Worm (Caenorhabditis elegans): ENCODE measurements around the gene cln-3.3.

The cln-3.3 gene

ce11 chrV:8667230-8668021 is 15.4 kb upstream of the cln-3.3 start:
- TF ChIP-seq nhr-85 (tag) (no peak), lin-14 (GFP tag; optimal IDR thresholded peaks at IDR 0.05) (peak; percentile 55), ztf-4 (tag; optimal IDR thresholded peaks at IDR 0.05) (peak; percentile 23), egl-27 (tag; optimal IDR thresholded peaks at IDR 0.05) (no peak), nhr-11 (tag; optimal IDR thresholded peaks at IDR 0.05) (no peak), tbx-2 (tag; optimal IDR thresholded peaks at IDR 0.05) (no peak), blmp-1 (tag; optimal IDR thresholded peaks at IDR 0.05) (no peak), unc-98 (GFP tag; IDR thresholded peaks at IDR 0.05) (no peak), snpc-4 (tag; optimal IDR thresholded peaks at IDR 0.05) (no peak), snu-23 (GFP tag; optimal IDR thresholded peaks at IDR 0.05) (peak; percentile 12), ceh-82 (tag; optimal IDR thresholded peaks at IDR 0.05) (no peak), unc-86 (tag; optimal IDR thresholded peaks at IDR 0.05) (no peak), isw-1 (GFP tag; IDR thresholded peaks at IDR 0.05) (no peak), nhr-20 (tag; optimal IDR thresholded peaks at IDR 0.05) (peak; percentile 38), lin-13 (GFP tag; optimal IDR thresholded peaks at IDR 0.05) (no peak), ets-5 (GFP tag; IDR thresholded peaks at IDR 0.05) (no peak), nhr-237 (tag; optimal IDR thresholded peaks at IDR 0.05) (no peak), vab-15 (tag; optimal IDR thresholded peaks at IDR 0.05) (no peak), fkh-8 (tag; optimal IDR thresholded peaks at IDR 0.05) (no peak), lir-3 (tag; optimal IDR thresholded peaks at IDR 0.05; ENCODE audit: poor library complexity) (no peak), sox-4 (tag; optimal IDR thresholded peaks at IDR 0.05) (no peak), mef-2 (tag; optimal IDR thresholded peaks at IDR 0.05) (no peak), lin-15B (tag; optimal IDR thresholded peaks at IDR 0.05) (no peak), nhr-47 (tag; optimal IDR thresholded peaks at IDR 0.05) (peak; percentile 21), swsn-7 (tag; optimal IDR thresholded peaks at IDR 0.05) (no peak), mdl-1 (tag; optimal IDR thresholded peaks at IDR 0.05) (no peak), ztf-11 (tag; optimal IDR thresholded peaks at IDR 0.05) (no peak), nhr-19 (GFP tag; conservative IDR thresholded peaks at IDR 0.05) (peak; percentile 20), hpl-2 (GFP tag; optimal IDR thresholded peaks at IDR 0.05) (no peak), unc-30 (tag; optimal IDR thresholded peaks at IDR 0.05) (no peak), nhr-77 (tag; optimal IDR thresholded peaks at IDR 0.05) (no peak), nhr-12 (tag; optimal IDR thresholded peaks at IDR 0.05) (no peak), skn-1 (tag; optimal IDR thresholded peaks at IDR 0.05) (no peak), lin-39 (tag; optimal IDR thresholded peaks at IDR 0.05) (peak; percentile 33), aha-1 (tag; optimal IDR thresholded peaks at IDR 0.05) (no peak), nhr-71 (tag; optimal IDR thresholded peaks at IDR 0.05) (peak; percentile 65), lsy-2 (tag; optimal IDR thresholded peaks at IDR 0.05) (no peak), zip-4 (GFP tag; optimal IDR thresholded peaks at IDR 0.05) (no peak), ama-1 (optimal IDR thresholded peaks at IDR 0.05) (no peak), rnt-1 (tag; optimal IDR thresholded peaks at IDR 0.05) (peak; percentile 73), ceh-90 (tag; optimal IDR thresholded peaks at IDR 0.05) (no peak), irx-1 (tag; optimal IDR thresholded peaks at IDR 0.05) (no peak), alr-1 (tag; optimal IDR thresholded peaks at IDR 0.05; ENCODE audit: borderline replicate concordance) (no peak), elt-3 (tag; optimal IDR thresholded peaks at IDR 0.05) (no peak), hlh-4 (tag; optimal IDR thresholded peaks at IDR 0.05) (no peak), fkh-4 (tag; optimal IDR thresholded peaks at IDR 0.05; ENCODE audit: borderline replicate concordance) (no peak), egl-13 (tag; optimal IDR thresholded peaks at IDR 0.05) (no peak)

Data from whole organism, L1 larva.